Fruit fly (Drosophila melanogaster) whole organism, larva: Measurements from ENCODE around the gene CG14015.

Experiments used
- noc ChIP-seq: fragments of 200-800 bp; sonication (Bioruptor generic); optimal IDR thresholded peaks from 3 replicates; lab custom pipeline; 2019; ENCODE audit warnings: missing biosample characterization, mild to moderate bottlenecking, missing genetic modification characterization, moderate library complexity

The CG14015 gene

dm6 chr2L:5537063-5537462 is 1.9 kb downstream of the CG14015 start:
- no peak for TF ChIP-seq noc (tag; lab: Kevin White, UChicago)

- TF ChIP-seq noc (tag; lab: Kevin White, UChicago) = no peak
These were observed 2.3 kb downstream of the CG14015 start, which contains the start of gene tomb for dm6 chr2L:5536658-5537057. TSS of gene tomb (minus strand) at chr2L:5536758.

- TF ChIP-seq noc (tag; lab: Kevin White, UChicago) = no peak
These were observed 6.9 kb downstream of the CG14015 start, which contains the start of gene Coq6 for dm6 chr2L:5532061-5532460. TSS of gene Coq6 (minus strand) at chr2L:5532223.

- TF ChIP-seq noc (tag; lab: Kevin White, UChicago) = no peak
These were observed 11.1 kb downstream of the CG14015 start, which contains the start of gene CG31915 for dm6 chr2L:5527861-5528260. TSS of gene CG31915 (plus strand) at chr2L:5528123.

dm6 chr2L:5526738-5527137 is 12.3 kb downstream of the CG14015 start, which contains the start of gene Cox11:
TSS of gene Cox11 (plus strand) at chr2L:5526957.
- no peak for TF ChIP-seq noc (tag; lab: Kevin White, UChicago)

dm6 chr2L:5525723-5526122 is 13.3 kb downstream of the CG14015 start, which contains the start of gene Cap-D3:
TSS of gene Cap-D3 (plus strand) at chr2L:5525905.
- no peak for TF ChIP-seq noc (tag; lab: Kevin White, UChicago)

- peak; percentile 75 for TF ChIP-seq noc (tag; lab: Kevin White, UChicago)
These were observed 15.0 kb downstream of the CG14015 start, which contains the start of the genes Vps52 and Elp4 for dm6 chr2L:5523848-5524473. TSS of gene Vps52 (minus strand) at chr2L:5523898. TSS of gene Elp4 (plus strand) at chr2L:5524139.

- no peak for TF ChIP-seq noc (tag; lab: Kevin White, UChicago)
These were observed 18.2 kb downstream of the CG14015 start for dm6 chr2L:5520757-5521156.

- TF ChIP-seq noc (tag; lab: Kevin White, UChicago) = no peak
These were observed 19.1 kb downstream of the CG14015 start, which contains the start of the genes CG7382 and cl for dm6 chr2L:5519846-5520384. TSS of gene CG7382 (minus strand) at chr2L:5519896. TSS of gene cl (plus strand) at chr2L:5520135.

dm6 chr2L:5517393-5517792 is 21.6 kb downstream of the CG14015 start, which contains the start of gene CG14020:
TSS of gene CG14020 (plus strand) at chr2L:5517737.
- no peak for TF ChIP-seq noc (tag; lab: Kevin White, UChicago)

- no peak for TF ChIP-seq noc (tag; lab: Kevin White, UChicago)
These were observed 24.1 kb downstream of the CG14015 start for dm6 chr2L:5514946-5515345.

- TF ChIP-seq noc (tag; lab: Kevin White, UChicago) = no peak
These were observed 31.1 kb downstream of the CG14015 start for dm6 chr2L:5507823-5508438.

dm6 chr2L:5507082-5507481 is 31.9 kb downstream of the CG14015 start:
- TF ChIP-seq noc (tag; lab: Kevin White, UChicago) = no peak

- TF ChIP-seq noc (tag; lab: Kevin White, UChicago) = no peak
These were observed 33.9 kb downstream of the CG14015 start for dm6 chr2L:5505130-5505529.

dm6 chr2L:5502868-5503267 is 36.1 kb downstream of the CG14015 start:
- TF ChIP-seq noc (tag; lab: Kevin White, UChicago) = no peak

- TF ChIP-seq noc (tag; lab: Kevin White, UChicago) = no peak
These were observed 37.7 kb downstream of the CG14015 start for dm6 chr2L:5501335-5501734.
